Worm (Caenorhabditis elegans): ENCODE measurements around the gene pat-9.

pat-9 gene

DNA sequence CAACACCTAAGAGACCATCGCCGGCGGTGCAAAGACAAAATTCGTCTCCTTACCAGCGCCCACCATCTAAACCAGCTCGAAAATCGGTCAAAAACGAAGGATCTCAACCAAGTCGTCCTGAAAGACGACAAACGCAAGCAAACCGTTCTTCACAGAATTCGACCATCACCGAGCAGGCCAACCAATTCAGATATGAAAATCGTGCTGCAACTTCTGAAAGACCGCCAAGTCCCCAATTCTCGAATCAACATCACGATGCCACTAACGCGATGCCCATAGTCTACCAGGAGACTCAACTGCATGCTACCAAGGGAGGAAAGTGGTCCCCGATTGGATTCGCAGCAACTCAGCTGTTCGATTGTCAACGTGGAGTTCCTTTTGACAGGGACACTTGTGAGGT lies 17.2 kb upstream of the pat-9 start, which contains the start of gene T25D1.1:
T25D1.1 (plus strand) TSS at position 301 of the 400 bp plus-strand sequence.
- TF ChIP-seq hlh-13 (GFP tag; optimal IDR thresholded peaks at IDR 0.05) (no peak), ceh-6 (GFP tag; optimal IDR thresholded peaks at IDR 0.05) (no peak), pqm-1 (tag; optimal IDR thresholded peaks at IDR 0.05) (no peak), eyg-1 (tag; optimal IDR thresholded peaks at IDR 0.05) (no peak), pat-9 (tag; optimal IDR thresholded peaks at IDR 0.05) (no peak), ceh-30 (tag; optimal IDR thresholded peaks at IDR 0.05) (no peak), K02D7.2 (tag; optimal IDR thresholded peaks at IDR 0.05) (no peak), rnt-1 (tag; optimal IDR thresholded peaks at IDR 0.05) (no peak), lim-6 (tag; optimal IDR thresholded peaks at IDR 0.05) (no peak), hlh-30 (tag; optimal IDR thresholded peaks at IDR 0.05; ENCODE audit: insufficient read depth) (no peak), sox-4 (tag; optimal IDR thresholded peaks at IDR 0.05) (no peak)

DNA sequence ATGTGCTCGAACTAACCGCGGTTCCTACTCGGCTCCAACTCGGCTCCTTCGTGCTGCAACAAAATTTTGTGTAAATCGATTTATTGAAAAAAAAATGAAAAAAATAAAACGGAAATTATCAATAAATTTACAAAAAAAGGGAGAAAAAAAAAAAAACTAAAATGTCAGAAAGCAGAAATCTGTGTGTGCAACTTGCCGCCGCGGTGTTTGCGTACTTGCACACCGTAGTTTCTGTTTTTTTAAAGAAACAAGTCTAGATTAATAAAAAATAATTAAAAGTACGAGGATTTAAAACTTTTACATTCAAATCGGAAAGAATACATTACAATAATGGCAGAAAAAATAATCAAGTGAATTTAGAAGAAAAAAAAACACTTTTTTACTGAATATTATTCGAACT lies 15.0 kb upstream of the pat-9 start:
- TF ChIP-seq nhr-11 (tag; optimal IDR thresholded peaks at IDR 0.05) (no peak), pha-4 (tag; optimal IDR thresholded peaks at IDR 0.05) (no peak), pax-1 (tag; optimal IDR thresholded peaks at IDR 0.05) (no peak), tbx-2 (tag; optimal IDR thresholded peaks at IDR 0.05) (no peak), hlh-8 (tag; optimal IDR thresholded peaks at IDR 0.05) (no peak), K09A11.1 (tag; optimal IDR thresholded peaks at IDR 0.05; ENCODE audit: insufficient read depth) (no peak), C08G9.2 (tag; optimal IDR thresholded peaks at IDR 0.05) (no peak), npax-4 (tag; optimal IDR thresholded peaks at IDR 0.05) (no peak), hlh-15 (tag; optimal IDR thresholded peaks at IDR 0.05) (no peak), ceh-2 (tag; optimal IDR thresholded peaks at IDR 0.05) (no peak), gmeb-2 (tag; optimal IDR thresholded peaks at IDR 0.05) (no peak), ceh-14 (tag; optimal IDR thresholded peaks at IDR 0.05) (no peak), eyg-1 (tag; optimal IDR thresholded peaks at IDR 0.05) (no peak), hlh-13 (GFP tag; optimal IDR thresholded peaks at IDR 0.05) (no peak), syd-9 (tag; optimal IDR thresholded peaks at IDR 0.05) (no peak), sox-4 (tag; optimal IDR thresholded peaks at IDR 0.05) (no peak)

DNA sequence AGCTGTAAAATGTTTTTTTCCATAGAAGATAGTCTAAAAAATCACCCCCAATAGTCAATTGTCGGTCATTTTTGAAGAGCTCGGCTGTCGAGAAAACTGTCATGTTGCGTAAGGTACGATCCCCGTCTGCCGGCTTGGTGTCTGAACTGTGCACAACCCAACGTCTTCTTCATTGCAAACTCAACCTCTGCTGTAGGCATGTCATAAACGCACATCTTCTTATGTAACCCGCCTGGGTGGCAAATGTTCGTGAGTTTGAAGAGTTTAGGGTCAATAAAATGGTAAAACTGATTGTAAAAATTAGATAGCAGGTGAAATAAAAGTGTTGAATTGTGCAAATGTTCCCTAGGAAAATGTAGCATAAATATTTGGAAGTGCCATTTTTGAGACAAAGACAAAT lies 12.4 kb upstream of the pat-9 start:
- no peak for TF ChIP-seq npax-4 (tag; optimal IDR thresholded peaks at IDR 0.05)
- TF ChIP-seq pros-1 (tag; optimal IDR thresholded peaks at IDR 0.05) = no peak
- TF ChIP-seq unc-42 (tag; optimal IDR thresholded peaks at IDR 0.05) = no peak
- no peak for TF ChIP-seq K09A11.1 (tag; optimal IDR thresholded peaks at IDR 0.05; ENCODE audit: insufficient read depth)
- TF ChIP-seq fkh-6 (tag; optimal IDR thresholded peaks at IDR 0.05) = no peak
- no peak for TF ChIP-seq hlh-13 (GFP tag; optimal IDR thresholded peaks at IDR 0.05)
- no peak for TF ChIP-seq pha-2 (tag; optimal IDR thresholded peaks at IDR 0.05)
- TF ChIP-seq sox-4 (tag; optimal IDR thresholded peaks at IDR 0.05) = no peak
- TF ChIP-seq ceh-24 (tag; optimal IDR thresholded peaks at IDR 0.05) = no peak
- TF ChIP-seq rnt-1 (tag; optimal IDR thresholded peaks at IDR 0.05) = no peak
- no peak for TF ChIP-seq K02D7.2 (tag; optimal IDR thresholded peaks at IDR 0.05)
- TF ChIP-seq elt-2 (tag; optimal IDR thresholded peaks at IDR 0.05) = no peak
- no peak for TF ChIP-seq ztf-16 (tag; optimal IDR thresholded peaks at IDR 0.05)
- TF ChIP-seq unc-3 (GFP tag; conservative IDR thresholded peaks at IDR 0.05) = no peak
- no peak for TF ChIP-seq unc-3 (tag; optimal IDR thresholded peaks at IDR 0.05)

ce11 chrX:16525632-16526031 lies 11.1 kb upstream of the pat-9 start:
- TF ChIP-seq ceh-34 (tag; optimal IDR thresholded peaks at IDR 0.05) (peak; percentile 28), ceh-19 (GFP tag; optimal IDR thresholded peaks at IDR 0.05) (no peak), unc-55 (GFP tag; optimal IDR thresholded peaks at IDR 0.05) (peak; percentile 52), ceh-18 (tag; optimal IDR thresholded peaks at IDR 0.05) (peak; percentile 60), ets-4 (tag; optimal IDR thresholded peaks at IDR 0.05) (no peak), nhr-232 (tag; optimal IDR thresholded peaks at IDR 0.05) (no peak), pat-9 (tag; optimal IDR thresholded peaks at IDR 0.05) (peak; percentile 60)

All from whole organism, late embryonic.